Worm (Caenorhabditis elegans): ENCODE data around the gene Y43F8B.28.

Gene Y43F8B.28

ce11 chrV:19519511-19519934 lies 34.4 kb downstream of the Y43F8B.28 start:
- TF ChIP-seq unc-62 (GFP tag; optimal IDR thresholded peaks at IDR 0.05) = no peak

- no peak for TF ChIP-seq unc-62 (GFP tag; optimal IDR thresholded peaks at IDR 0.05)
These were observed 35.0 kb downstream of the Y43F8B.28 start for ce11 chrV:19520130-19520529.

- no peak for TF ChIP-seq unc-62 (GFP tag; optimal IDR thresholded peaks at IDR 0.05)
These were observed 35.6 kb downstream of the Y43F8B.28 start for ce11 chrV:19520597-19521322.

ce11 chrV:19521351-19522278 lies 36.5 kb downstream of the Y43F8B.28 start:
- TF ChIP-seq unc-62 (GFP tag; optimal IDR thresholded peaks at IDR 0.05) = no peak

- TF ChIP-seq unc-62 (GFP tag; optimal IDR thresholded peaks at IDR 0.05) = peak; percentile 44
These were observed 37.5 kb downstream of the Y43F8B.28 start for ce11 chrV:19522551-19523137.

ce11 chrV:19524569-19524968 lies 39.5 kb downstream of the Y43F8B.28 start:
- no peak for TF ChIP-seq unc-62 (GFP tag; optimal IDR thresholded peaks at IDR 0.05)

ce11 chrV:19526197-19526596 lies 41.1 kb downstream of the Y43F8B.28 start:
- TF ChIP-seq unc-62 (GFP tag; optimal IDR thresholded peaks at IDR 0.05) = no peak

ce11 chrV:19527565-19527964 lies 42.4 kb downstream of the Y43F8B.28 start:
- no peak for TF ChIP-seq unc-62 (GFP tag; optimal IDR thresholded peaks at IDR 0.05)

ce11 chrV:19529168-19529567 lies 44.0 kb downstream of the Y43F8B.28 start:
- no peak for TF ChIP-seq unc-62 (GFP tag; optimal IDR thresholded peaks at IDR 0.05)

ce11 chrV:19531034-19531433 lies 45.9 kb downstream of the Y43F8B.28 start:
- TF ChIP-seq unc-62 (GFP tag; optimal IDR thresholded peaks at IDR 0.05) = no peak

ce11 chrV:19533010-19533409 lies 47.9 kb downstream of the Y43F8B.28 start, which contains the start of gene Y43F8B.2:
Gene Y43F8B.2, minus strand, starts transcription at chrV:19533110.
- no peak for TF ChIP-seq unc-62 (GFP tag; optimal IDR thresholded peaks at IDR 0.05)

- no peak for TF ChIP-seq unc-62 (GFP tag; optimal IDR thresholded peaks at IDR 0.05)
These were observed 48.4 kb downstream of the Y43F8B.28 start for ce11 chrV:19533480-19533879.

Data from whole organism, dauer.